Worm (Caenorhabditis elegans) whole organism, L2 larva: ENCODE data around the gene let-756.

ENCODE experiments used
- egl-27 ChIP-seq: sonication (generic microtip); optimal IDR thresholded peaks from 3 replicates; lab custom pipeline; 2017; ENCODE audit warnings: missing biosample characterization, missing genetic modification reagents, missing genetic modification characterization
- lin-11 ChIP-seq: fragments of 150-350 bp; sonication (generic microtip); optimal IDR thresholded peaks from 2 replicates; lab custom pipeline; 2014; ENCODE audit warnings: missing biosample characterization, missing genetic modification characterization, inconsistent platforms, mixed read lengths
- mdl-1 ChIP-seq, 2 experiments: fragments of 150-350 bp in 1 of 2; sonication (generic microtip) in 1 of 2; optimal IDR thresholded peaks; 2 replicates each; lab custom pipeline; 2017; ENCODE audit warnings: missing biosample characterization in 2 of 2, missing genetic modification characterization in 2 of 2
- nhr-237 ChIP-seq: fragments of 150-350 bp; optimal IDR thresholded peaks from 2 replicates; lab custom pipeline; 2014; ENCODE audit warnings: missing biosample characterization, missing genetic modification characterization

ce11 chrIII:6442305-6443125 is 35.6 kb downstream of the let-756 start, which contains the start of gene mel-32:
- no peak for TF ChIP-seq nhr-237 (tag; lab: Kevin White, UChicago)
- TF ChIP-seq egl-27 (tag; lab: Kevin White, UChicago) = no peak
- TF ChIP-seq lin-11 (tag; lab: Kevin White, UChicago) = no peak
- TF ChIP-seq mdl-1 (tag; optimal IDR thresholded peaks at IDR 0.05; lab: Kevin White, UChicago) = no peak
